Worm (Caenorhabditis elegans) whole organism, mixed stage, embryonic: ENCODE measurements around the gene Y43F8C.6.

ENCODE experiments used
- M03D4.4 ChIP-seq: sonication (generic microtip); optimal IDR thresholded peaks from 2 replicates; lab custom pipeline; 2017; ENCODE audit warnings: mild to moderate bottlenecking, missing genetic modification characterization, missing compliant biosample characterization
- bed-3 ChIP-seq: fragments of 200-800 bp; sonication (Bioruptor generic); optimal IDR thresholded peaks from 3 replicates; lab custom pipeline; 2018; ENCODE audit warnings: mild to moderate bottlenecking, missing genetic modification characterization, moderate library complexity, missing compliant biosample characterization
- blmp-1 ChIP-seq: fragments of 150-350 bp; optimal IDR thresholded peaks from 2 replicates; lab custom pipeline; 2014; ENCODE audit warnings: missing biosample characterization, missing genetic modification characterization
- ceh-39 ChIP-seq: fragments of 150-350 bp; optimal IDR thresholded peaks from 2 replicates; lab custom pipeline; 2014; ENCODE audit warnings: missing biosample characterization, missing genetic modification characterization
- ceh-43 ChIP-seq: fragments of 200-800 bp; sonication (Bioruptor generic); optimal IDR thresholded peaks from 2 replicates; lab custom pipeline; 2018; ENCODE audit warnings: mild to moderate bottlenecking, missing genetic modification characterization, moderate library complexity, missing compliant biosample characterization
- ceh-83 ChIP-seq: fragments of 200-800 bp; sonication (Bioruptor generic); optimal IDR thresholded peaks from 2 replicates; lab custom pipeline; 2018; ENCODE audit warnings: mild to moderate bottlenecking, missing genetic modification characterization, missing compliant biosample characterization
- ces-1 ChIP-seq: fragments of 150-350 bp; optimal IDR thresholded peaks from 2 replicates; lab custom pipeline; 2014; ENCODE audit warnings: missing biosample characterization, missing genetic modification reagents, missing genetic modification characterization
- cnd-1 ChIP-seq: fragments of 200-800 bp; sonication (Bioruptor generic); optimal IDR thresholded peaks from 2 replicates; lab custom pipeline; 2018; ENCODE audit warnings: mild to moderate bottlenecking, missing genetic modification characterization, missing compliant biosample characterization
- drap-1 ChIP-seq: fragments of 200-800 bp; sonication (Bioruptor generic); optimal IDR thresholded peaks from 3 replicates; lab custom pipeline; 2018; ENCODE audit warnings: mild to moderate bottlenecking, missing genetic modification characterization, missing compliant biosample characterization
- elt-1 ChIP-seq: sonication (generic microtip); optimal IDR thresholded peaks from 2 replicates; lab custom pipeline; 2017; ENCODE audit warnings: missing genetic modification characterization, mild to moderate bottlenecking, missing compliant biosample characterization, antibody characterized with exemption, moderate library complexity, borderline replicate concordance; ENCODE audit not compliant: insufficient read depth
- elt-3 ChIP-seq: fragments of 150-350 bp; optimal IDR thresholded peaks from 2 replicates; lab custom pipeline; 2014; ENCODE audit warnings: missing biosample characterization, missing genetic modification characterization
- flh-1 ChIP-seq: fragments of 200-800 bp; sonication (Bioruptor generic); optimal IDR thresholded peaks from 2 replicates; lab custom pipeline; 2018; ENCODE audit warnings: mild to moderate bottlenecking, missing genetic modification characterization, moderate library complexity, missing compliant biosample characterization
- ham-2 ChIP-seq: fragments of 200-800 bp; sonication (Bioruptor generic); optimal IDR thresholded peaks from 2 replicates; lab custom pipeline; 2018; ENCODE audit warnings: mild to moderate bottlenecking, missing genetic modification characterization, missing compliant biosample characterization
- hlh-1 ChIP-seq: fragments of 150-350 bp; optimal IDR thresholded peaks from 2 replicates; lab custom pipeline; 2014; ENCODE audit warnings: missing biosample characterization, missing genetic modification reagents, missing genetic modification characterization
- lin-13 ChIP-seq: fragments of 150-350 bp; optimal IDR thresholded peaks from 2 replicates; lab custom pipeline; 2014; ENCODE audit warnings: missing biosample characterization, missing genetic modification characterization
- lin-32 ChIP-seq: fragments of 200-800 bp; sonication (Bioruptor generic); optimal IDR thresholded peaks from 2 replicates; lab custom pipeline; 2018; ENCODE audit warnings: mild to moderate bottlenecking, missing genetic modification characterization, missing compliant biosample characterization
- lsy-2 ChIP-seq: fragments of 150-350 bp; optimal IDR thresholded peaks from 2 replicates; lab custom pipeline; 2014; ENCODE audit warnings: missing biosample characterization, missing genetic modification characterization
- mab-5 ChIP-seq: fragments of 150-350 bp; optimal IDR thresholded peaks from 2 replicates; lab custom pipeline; 2014; ENCODE audit warnings: missing biosample characterization, missing genetic modification characterization
- mep-1 ChIP-seq: fragments of 150-350 bp; optimal IDR thresholded peaks from 2 replicates; lab custom pipeline; 2017; ENCODE audit warnings: missing biosample characterization, missing genetic modification reagents, missing genetic modification characterization, inconsistent platforms
- mls-2 ChIP-seq: sonication (generic microtip); optimal IDR thresholded peaks from 2 replicates; lab custom pipeline; 2016; ENCODE audit warnings: mild to moderate bottlenecking, missing genetic modification characterization, moderate library complexity, missing compliant biosample characterization
- nhr-12 ChIP-seq: fragments of 150-350 bp; optimal IDR thresholded peaks from 2 replicates; lab custom pipeline; 2014; ENCODE audit warnings: missing biosample characterization, missing genetic modification characterization
- nhr-2 ChIP-seq: fragments of 150-350 bp; optimal IDR thresholded peaks from 2 replicates; lab custom pipeline; 2014; ENCODE audit warnings: missing biosample characterization, missing genetic modification characterization
- nhr-237 ChIP-seq: fragments of 150-350 bp; optimal IDR thresholded peaks from 2 replicates; lab custom pipeline; 2014; ENCODE audit warnings: missing biosample characterization, missing genetic modification characterization
- nhr-28 ChIP-seq: fragments of 150-350 bp; optimal IDR thresholded peaks from 2 replicates; lab custom pipeline; 2014; ENCODE audit warnings: missing biosample characterization, missing genetic modification characterization
- nhr-76 ChIP-seq: sonication (generic microtip); optimal IDR thresholded peaks from 2 replicates; lab custom pipeline; 2017; ENCODE audit warnings: missing biosample characterization, missing genetic modification characterization
- pha-4 ChIP-seq: fragments of 150-350 bp; optimal IDR thresholded peaks from 2 replicates; lab custom pipeline; 2018; ENCODE audit warnings: missing biosample characterization, missing genetic modification reagents, missing genetic modification characterization
- sem-2 ChIP-seq: fragments of 200-800 bp; sonication (Bioruptor generic); optimal IDR thresholded peaks from 2 replicates; lab custom pipeline; 2018; ENCODE audit warnings: mild to moderate bottlenecking, missing genetic modification characterization, missing compliant biosample characterization
- snpc-4 ChIP-seq: fragments of 150-350 bp; optimal IDR thresholded peaks from 2 replicates; lab custom pipeline; 2014; ENCODE audit warnings: missing biosample characterization, missing genetic modification characterization
- sptf-1 ChIP-seq: sonication (generic microtip); optimal IDR thresholded peaks from 2 replicates; lab custom pipeline; 2017; ENCODE audit warnings: mild to moderate bottlenecking, missing genetic modification characterization, moderate library complexity, missing compliant biosample characterization
- tbx-8 ChIP-seq: fragments of 200-800 bp; sonication (Bioruptor generic); optimal IDR thresholded peaks from 2 replicates; lab custom pipeline; 2018; ENCODE audit warnings: mild to moderate bottlenecking, missing genetic modification characterization, moderate library complexity, missing compliant biosample characterization
- unc-120 ChIP-seq: sonication (generic microtip); optimal IDR thresholded peaks from 2 replicates; lab custom pipeline; 2017; ENCODE audit warnings: missing genetic modification characterization, missing compliant biosample characterization; ENCODE audit not compliant: poor library complexity, severe bottlenecking
- unc-39 ChIP-seq: fragments of 150-350 bp; optimal IDR thresholded peaks from 2 replicates; lab custom pipeline; 2014; ENCODE audit warnings: missing biosample characterization, missing genetic modification characterization
- unc-62 ChIP-seq: fragments of 150-350 bp; optimal IDR thresholded peaks from 2 replicates; lab custom pipeline; 2014; ENCODE audit warnings: missing biosample characterization, missing genetic modification reagents, missing genetic modification characterization
- zip-8 ChIP-seq: fragments of 150-350 bp; optimal IDR thresholded peaks from 2 replicates; lab custom pipeline; 2014; ENCODE audit warnings: missing biosample characterization, missing genetic modification characterization
- ztf-11 ChIP-seq: fragments of 150-350 bp; optimal IDR thresholded peaks from 2 replicates; lab custom pipeline; 2014; ENCODE audit warnings: missing biosample characterization, missing genetic modification characterization

Gene Y43F8C.6

ce11 chrV:19655151-19655550, 14.4 kb upstream of the Y43F8C.6 start, which contains the start of gene dmd-3:
TSS of gene dmd-3 (minus strand) at chrV:19655251.
- TF ChIP-seq mab-5 (no peak), nhr-76 (tag; lab: Kevin White, UChicago) (no peak), blmp-1 (tag; lab: Kevin White, UChicago) (no peak), mep-1 (tag; lab: Kevin White, UChicago) (no peak), unc-62 (GFP tag; lab: Kevin White, UChicago) (no peak), ceh-43 (GFP tag; lab: Kevin White, UChicago) (no peak), ceh-83 (no peak), pha-4 (tag; lab: Kevin White, UChicago) (no peak), ztf-11 (tag; lab: Kevin White, UChicago) (no peak), ces-1 (GFP tag; lab: Kevin White, UChicago) (no peak), unc-39 (tag; lab: Kevin White, UChicago) (no peak), ceh-39 (no peak), M03D4.4 (no peak), drap-1 (no peak), lin-32 (GFP tag; lab: Kevin White, UChicago) (no peak)
- TF ChIP-seq, all 35 proteins: peak for 0

- TF ChIP-seq snpc-4 (no peak), cnd-1 (no peak), ceh-43 (GFP tag; lab: Kevin White, UChicago) (no peak), ham-2 (no peak), nhr-76 (tag; lab: Kevin White, UChicago) (no peak), ceh-83 (no peak), tbx-8 (GFP tag; lab: Kevin White, UChicago) (no peak), ztf-11 (tag; lab: Kevin White, UChicago) (no peak), mep-1 (tag; lab: Kevin White, UChicago) (no peak), unc-120 (no peak), mls-2 (no peak), flh-1 (GFP tag; lab: Kevin White, UChicago) (no peak), nhr-237 (tag; lab: Kevin White, UChicago) (no peak), nhr-2 (tag; lab: Kevin White, UChicago) (no peak), pha-4 (tag; lab: Kevin White, UChicago) (no peak), lin-13 (tag; lab: Kevin White, UChicago) (no peak), mab-5 (no peak), elt-3 (tag; lab: Kevin White, UChicago) (no peak), hlh-1 (no peak), unc-62 (GFP tag; lab: Kevin White, UChicago) (no peak)
Measured at ce11 chrV:19645572-19646155, 5.0 kb upstream of the Y43F8C.6 start, which contains the start of gene Y43F8C.9. TSS of gene Y43F8C.9 (plus strand) at chrV:19646105.

- TF ChIP-seq blmp-1 (tag; lab: Kevin White, UChicago): no peak
- no peak for TF ChIP-seq ceh-43 (GFP tag; lab: Kevin White, UChicago)
- no peak for TF ChIP-seq elt-1 (tag; lab: Kevin White, UChicago)
- no peak for TF ChIP-seq ztf-11 (tag; lab: Kevin White, UChicago)
- TF ChIP-seq nhr-2 (tag; lab: Kevin White, UChicago): no peak
- TF ChIP-seq unc-39 (tag; lab: Kevin White, UChicago): no peak
- peak; percentile 83 for TF ChIP-seq ceh-39
- no peak for TF ChIP-seq tbx-8 (GFP tag; lab: Kevin White, UChicago)
- no peak for TF ChIP-seq ham-2
- TF ChIP-seq mls-2: no peak
- TF ChIP-seq nhr-237 (tag; lab: Kevin White, UChicago): no peak
- TF ChIP-seq unc-120: no peak
- TF ChIP-seq mep-1 (tag; lab: Kevin White, UChicago): no peak
- TF ChIP-seq pha-4 (tag; lab: Kevin White, UChicago): no peak
- no peak for TF ChIP-seq nhr-28 (tag; lab: Kevin White, UChicago)
- TF ChIP-seq hlh-1: no peak
- TF ChIP-seq flh-1 (GFP tag; lab: Kevin White, UChicago): no peak
- no peak for TF ChIP-seq zip-8 (tag; lab: Kevin White, UChicago)
- no peak for TF ChIP-seq snpc-4
- TF ChIP-seq lin-13 (tag; lab: Kevin White, UChicago): peak; percentile 48
- TF ChIP-seq sem-2 (GFP tag; lab: Kevin White, UChicago): no peak
- TF ChIP-seq ceh-83: no peak
- TF ChIP-seq nhr-12: no peak
- no peak for TF ChIP-seq sptf-1 (tag; lab: Kevin White, UChicago)
- TF ChIP-seq nhr-76 (tag; lab: Kevin White, UChicago): no peak
- no peak for TF ChIP-seq drap-1
- no peak for TF ChIP-seq bed-3 (GFP tag; lab: Kevin White, UChicago)
- TF ChIP-seq lsy-2: peak; percentile 96
- peak; percentile 82 for TF ChIP-seq ces-1 (GFP tag; lab: Kevin White, UChicago)
- no peak for TF ChIP-seq unc-62 (GFP tag; lab: Kevin White, UChicago)
- no peak for TF ChIP-seq M03D4.4
Measured at ce11 chrV:19643903-19644302, 3.2 kb upstream of the Y43F8C.6 start, which contains the start of the genes Y43F8C.7 and mrps-28. TSS of gene Y43F8C.7 (minus strand) at chrV:19644030. TSS of gene mrps-28 (plus strand) at chrV:19644239.
